Fruit fly (Drosophila melanogaster) whole organism, embryonic: Measurements from ENCODE around the gene grsm.
A peak's percentile ranks its signal among the peaks of the same experiment; 100 is the strongest.

Experiments used
- Bteb2 ChIP-seq: fragments of 200-800 bp; sonication (Bioruptor generic); optimal IDR thresholded peaks from 2 replicates; lab custom pipeline; 2016; ENCODE audit warnings: missing biosample characterization, missing genetic modification characterization
- CG11696 ChIP-seq: fragments of 200-800 bp; sonication (Bioruptor generic); IDR thresholded peaks from 2 replicates; pipeline ENCODE4 v1.3.6; 2022; ENCODE audit warnings: missing biosample characterization, missing genetic modification characterization
- CG12219 ChIP-seq: fragments of 200-800 bp; sonication (Bioruptor generic); optimal IDR thresholded peaks from 3 replicates; lab custom pipeline; 2018; ENCODE audit warnings: missing biosample characterization, mild to moderate bottlenecking, missing genetic modification characterization
- CG13123 ChIP-seq: fragments of 200-800 bp; sonication (Bioruptor generic); optimal IDR thresholded peaks from 2 replicates; lab custom pipeline; 2016; ENCODE audit warnings: missing biosample characterization, missing genetic modification characterization
- CG13894 ChIP-seq: fragments of 200-800 bp; sonication (Bioruptor generic); optimal IDR thresholded peaks from 3 replicates; lab custom pipeline; 2018; ENCODE audit warnings: missing biosample characterization, mild to moderate bottlenecking, missing genetic modification characterization, moderate library complexity
- CG14050 ChIP-seq: fragments of 200-800 bp; sonication (Bioruptor generic); IDR thresholded peaks from 3 replicates; pipeline ENCODE4 v1.3.6; 2022; ENCODE audit warnings: missing biosample characterization, missing genetic modification characterization
- CG14860 ChIP-seq: fragments of 200-800 bp; sonication (Bioruptor generic); IDR thresholded peaks from 3 replicates; pipeline ENCODE4 v1.3.6; 2022; ENCODE audit warnings: missing biosample characterization, missing genetic modification characterization; ENCODE audit not compliant: partially characterized antibody
- CG18619 ChIP-seq: fragments of 200-800 bp; sonication (Bioruptor generic); optimal IDR thresholded peaks from 3 replicates; lab custom pipeline; 2017; ENCODE audit warnings: missing biosample characterization, mild to moderate bottlenecking, missing genetic modification characterization
- CG31388 ChIP-seq: fragments of 200-800 bp; sonication (Bioruptor generic); optimal IDR thresholded peaks from 2 replicates; lab custom pipeline; 2016; ENCODE audit warnings: missing biosample characterization, missing genetic modification characterization
- CG32532 ChIP-seq: fragments of 200-800 bp; sonication (Bioruptor generic); IDR thresholded peaks from 2 replicates; pipeline ENCODE4 v1.3.6; 2022; ENCODE audit warnings: missing biosample characterization, missing genetic modification characterization
- CG33213 ChIP-seq: fragments of 200-800 bp; sonication (Bioruptor generic); optimal IDR thresholded peaks from 3 replicates; lab custom pipeline; 2016; ENCODE audit warnings: missing biosample characterization, missing genetic modification characterization
- CG34422 ChIP-seq: fragments of 200-800 bp; sonication (Bioruptor generic); IDR thresholded peaks from 3 replicates; pipeline ENCODE4 v1.3.6; 2022; ENCODE audit warnings: missing biosample characterization, missing genetic modification characterization
- CG4360 ChIP-seq: fragments of 200-800 bp; sonication (Bioruptor generic); IDR thresholded peaks from 2 replicates; pipeline ENCODE4 v1.3.6; 2022; ENCODE audit warnings: missing biosample characterization, missing genetic modification characterization
- CG6813 ChIP-seq: fragments of 200-800 bp; sonication (Bioruptor generic); optimal IDR thresholded peaks from 2 replicates; lab custom pipeline; 2017; ENCODE audit warnings: missing biosample characterization, missing genetic modification characterization, mild to moderate bottlenecking, moderate library complexity, missing genetic modification reagents
- CG8359 ChIP-seq: fragments of 200-800 bp; sonication (Bioruptor generic); optimal IDR thresholded peaks from 2 replicates; lab custom pipeline; 2017; ENCODE audit warnings: missing biosample characterization, mild to moderate bottlenecking, missing genetic modification characterization, borderline replicate concordance
- Camta ChIP-seq: fragments of 200-800 bp; sonication (Bioruptor generic); optimal IDR thresholded peaks from 2 replicates; lab custom pipeline; 2016; ENCODE audit warnings: missing biosample characterization, missing genetic modification characterization
- Dek ChIP-seq: fragments of 200-800 bp; sonication (Bioruptor generic); optimal IDR thresholded peaks from 3 replicates; lab custom pipeline; 2019; ENCODE audit warnings: missing biosample characterization, mild to moderate bottlenecking, missing genetic modification characterization, moderate library complexity
- Dip3 ChIP-seq: fragments of 200-800 bp; sonication (Bioruptor generic); optimal IDR thresholded peaks from 3 replicates; lab custom pipeline; 2016; ENCODE audit warnings: missing biosample characterization, missing genetic modification characterization
- E2f1 ChIP-seq: fragments of 200-800 bp; sonication (Bioruptor generic); IDR thresholded peaks from 2 replicates; pipeline ENCODE4 v1.3.6; 2022; ENCODE audit warnings: missing biosample characterization, missing genetic modification characterization
- Ets97D ChIP-seq: fragments of 200-800 bp; sonication (Bioruptor generic); optimal IDR thresholded peaks from 3 replicates; lab custom pipeline; 2016; ENCODE audit warnings: missing biosample characterization, missing genetic modification characterization
- Gug ChIP-seq: fragments of 200-800 bp; sonication (Bioruptor generic); IDR thresholded peaks from 4 replicates; pipeline ENCODE4 v1.3.6; 2022; ENCODE audit warnings: missing biosample characterization, missing genetic modification characterization
- HLH54F ChIP-seq: fragments of 200-800 bp; sonication (Bioruptor generic); optimal IDR thresholded peaks from 3 replicates; lab custom pipeline; 2016; ENCODE audit warnings: missing biosample characterization, missing genetic modification characterization
- Hsf ChIP-seq: fragments of 200-800 bp; sonication (Bioruptor generic); optimal IDR thresholded peaks from 3 replicates; lab custom pipeline; 2016; ENCODE audit warnings: missing biosample characterization, missing genetic modification characterization
- Lhr ChIP-seq: fragments of 200-800 bp; sonication (Bioruptor generic); optimal IDR thresholded peaks from 3 replicates; lab custom pipeline; 2017; ENCODE audit warnings: mild to moderate bottlenecking, missing biosample characterization, missing genetic modification reagents, missing genetic modification characterization
- NC2β ChIP-seq: fragments of 200-800 bp; sonication (Bioruptor generic); optimal IDR thresholded peaks from 2 replicates; lab custom pipeline; 2016; ENCODE audit warnings: missing biosample characterization, missing genetic modification characterization
- Oli ChIP-seq: fragments of 200-800 bp; sonication (Bioruptor generic); optimal IDR thresholded peaks from 2 replicates; lab custom pipeline; 2018; ENCODE audit warnings: missing biosample characterization, mild to moderate bottlenecking, missing genetic modification characterization, moderate library complexity
- Rx ChIP-seq: fragments of 200-800 bp; sonication (Bioruptor generic); IDR thresholded peaks from 2 replicates; pipeline ENCODE4 v1.3.6; 2022; ENCODE audit warnings: missing biosample characterization, missing genetic modification characterization
- Sry-β ChIP-seq: fragments of 200-800 bp; sonication (Bioruptor generic); optimal IDR thresholded peaks from 2 replicates; lab custom pipeline; 2018; ENCODE audit warnings: missing biosample characterization, mild to moderate bottlenecking, missing genetic modification characterization, moderate library complexity
- bbx ChIP-seq: fragments of 200-800 bp; sonication (Bioruptor generic); IDR thresholded peaks from 2 replicates; pipeline ENCODE4 v1.3.6; 2022; ENCODE audit warnings: missing biosample characterization, missing genetic modification characterization; ENCODE audit not compliant: partially characterized antibody
- chinmo ChIP-seq: fragments of 200-800 bp; sonication (Bioruptor generic); IDR thresholded peaks from 4 replicates; pipeline ENCODE4 v1.3.6; 2022; ENCODE audit warnings: missing biosample characterization, missing genetic modification characterization; ENCODE audit not compliant: partially characterized antibody
- cwo ChIP-seq: fragments of 200-800 bp; sonication (Bioruptor generic); optimal IDR thresholded peaks from 3 replicates; lab custom pipeline; 2017; ENCODE audit warnings: missing biosample characterization, missing genetic modification characterization, mild to moderate bottlenecking, moderate library complexity, missing genetic modification reagents
- exex ChIP-seq: fragments of 200-800 bp; sonication (Bioruptor generic); optimal IDR thresholded peaks from 4 replicates; lab custom pipeline; 2018; ENCODE audit warnings: missing biosample characterization, mild to moderate bottlenecking, missing genetic modification characterization, moderate library complexity
- fd3F ChIP-seq: fragments of 200-800 bp; sonication (Bioruptor generic); optimal IDR thresholded peaks from 2 replicates; lab custom pipeline; 2018; ENCODE audit warnings: missing biosample characterization, mild to moderate bottlenecking, missing genetic modification characterization, moderate library complexity
- grau ChIP-seq: fragments of 200-800 bp; optimal IDR thresholded peaks from 3 replicates; lab custom pipeline; 2019; ENCODE audit warnings: missing biosample characterization, mild to moderate bottlenecking, missing genetic modification characterization, moderate library complexity
- hkb ChIP-seq, 2 experiments: fragments of 200-800 bp in 1 of 2; fragments of >200 bp in 1 of 2; sonication (Bioruptor generic) in 1 of 2; IDR thresholded peaks in 1 of 2; optimal IDR thresholded peaks in 1 of 2; 2 replicates each; pipeline versions ENCODE4 v1.3.6 to Lab custom; 2017 to 2022; ENCODE audit warnings: missing biosample characterization in 1 of 2, missing genetic modification characterization in 1 of 2
- insv ChIP-seq, 2 experiments: fragments of 200-800 bp; sonication (Bioruptor generic); optimal IDR thresholded peaks; 3 replicates each; lab custom pipeline; 2016 to 2018; ENCODE audit warnings: missing biosample characterization in 2 of 2, missing genetic modification characterization in 2 of 2
- jigr1 ChIP-seq: fragments of 200-800 bp; sonication (Bioruptor generic); IDR thresholded peaks from 3 replicates; pipeline ENCODE4 v1.3.6; 2022; ENCODE audit warnings: missing biosample characterization, missing genetic modification characterization
- lmd ChIP-seq: fragments of 200-800 bp; sonication (Bioruptor generic); IDR thresholded peaks from 2 replicates; pipeline ENCODE4 v1.3.6; 2022; ENCODE audit warnings: missing biosample characterization, missing genetic modification characterization
- lov ChIP-seq, 2 experiments: fragments of 200-800 bp in 1 of 2; fragments of >200 bp in 1 of 2; sonication (Bioruptor generic) in 1 of 2; IDR thresholded peaks in 1 of 2; optimal IDR thresholded peaks in 1 of 2; 2 replicates in 1 of 2; 3 replicates in 1 of 2; pipeline versions ENCODE4 v1.3.6 to Lab custom; 2017 to 2022; ENCODE audit warnings: missing biosample characterization in 1 of 2, missing genetic modification characterization in 1 of 2
- luna ChIP-seq: fragments of 200-800 bp; sonication (Bioruptor generic); optimal IDR thresholded peaks from 2 replicates; lab custom pipeline; 2016; ENCODE audit warnings: missing biosample characterization, missing genetic modification characterization
- pfk ChIP-seq: fragments of 200-800 bp; sonication (Bioruptor generic); optimal IDR thresholded peaks from 2 replicates; lab custom pipeline; 2018; ENCODE audit warnings: missing biosample characterization, mild to moderate bottlenecking, missing genetic modification characterization, moderate library complexity
- pita ChIP-seq: fragments of 200-800 bp; sonication (Bioruptor generic); optimal IDR thresholded peaks from 2 replicates; lab custom pipeline; 2017; ENCODE audit warnings: missing biosample characterization, mild to moderate bottlenecking, missing genetic modification characterization
- salm ChIP-seq: fragments of 200-800 bp; sonication (Bioruptor generic); optimal IDR thresholded peaks from 2 replicates; lab custom pipeline; 2018; ENCODE audit warnings: missing biosample characterization, mild to moderate bottlenecking, missing genetic modification characterization
- sens-2 ChIP-seq: fragments of 200-800 bp; sonication (Bioruptor generic); IDR thresholded peaks from 2 replicates; pipeline ENCODE4 v1.3.6; 2022; ENCODE audit warnings: missing biosample characterization, missing genetic modification characterization
- tap ChIP-seq: fragments of 200-800 bp; optimal IDR thresholded peaks from 3 replicates; lab custom pipeline; 2019; ENCODE audit warnings: missing biosample characterization, mild to moderate bottlenecking, missing genetic modification characterization, moderate library complexity
- tx ChIP-seq: fragments of 200-800 bp; sonication (Bioruptor generic); optimal IDR thresholded peaks from 2 replicates; lab custom pipeline; 2016; ENCODE audit warnings: missing biosample characterization, missing genetic modification characterization
- zen ChIP-seq: fragments of 200-800 bp; sonication (Bioruptor generic); optimal IDR thresholded peaks from 3 replicates; lab custom pipeline; 2018; ENCODE audit warnings: missing biosample characterization, mild to moderate bottlenecking, missing genetic modification characterization, moderate library complexity

The grsm gene

DNA sequence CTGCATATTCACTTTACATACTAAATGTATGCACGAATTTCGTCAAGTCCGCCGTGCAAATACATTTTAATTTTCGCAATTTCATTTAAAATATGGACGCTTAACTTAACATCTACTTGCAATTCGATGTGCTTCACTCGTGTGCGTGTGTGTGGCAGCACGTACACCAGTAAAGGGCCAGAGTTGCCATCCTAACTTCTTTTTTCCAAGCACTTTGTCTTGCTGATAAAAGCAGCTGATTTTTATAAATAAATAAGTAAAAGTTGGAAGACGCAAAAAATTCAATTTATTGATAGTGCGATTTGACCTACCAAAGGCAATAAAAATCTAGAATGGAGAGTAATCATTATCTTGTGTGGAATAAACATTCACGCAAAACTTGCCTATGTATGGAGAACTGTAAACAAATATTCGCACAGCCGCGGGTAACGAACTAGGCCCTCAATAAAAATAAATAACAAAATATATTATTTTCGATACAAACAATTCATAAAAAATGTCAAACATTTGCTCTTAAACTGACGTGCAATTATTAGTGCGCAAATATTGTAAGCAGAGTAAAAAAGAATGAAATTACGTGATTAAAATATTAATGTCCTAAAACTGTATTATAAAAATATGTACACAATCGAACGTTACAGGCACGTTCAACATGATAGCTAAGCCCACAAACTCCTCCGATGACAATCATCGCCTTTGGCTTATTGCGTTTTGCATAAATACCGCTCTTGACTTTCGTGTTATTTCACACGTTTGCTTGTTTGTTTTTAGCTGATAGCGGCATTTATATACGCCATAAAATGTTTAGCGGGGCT is 14.9 kb upstream of the grsm start (continued):
- TF ChIP-seq CG13894 (tag; lab: Kevin White, UChicago) = peak; percentile 71
- 0 out of 2 replicates have a peak, but pooled peaks have one; percentile 7 for TF ChIP-seq sens-2 (GFP tag; lab: Robert Waterston, UW)
- TF ChIP-seq insv (GFP tag; optimal IDR thresholded peaks at IDR 0.05; lab: Kevin White, UChicago) = peak in 1 of 2 experiments; percentile 28
- TF ChIP-seq chinmo (GFP tag; lab: Robert Waterston, UW) = 0 out of 4 replicates have a peak, but pooled peaks have one; percentile 43
- no peak for TF ChIP-seq exex
- no peak for TF ChIP-seq HLH54F (GFP tag; lab: Kevin White, UChicago)
- TF ChIP-seq tx (GFP tag; lab: Kevin White, UChicago) = no peak
- no peak for TF ChIP-seq Ets97D (GFP tag; lab: Kevin White, UChicago)
- no peak for TF ChIP-seq pita
- TF ChIP-seq Camta (GFP tag; lab: Kevin White, UChicago) = peak; percentile 35
- TF ChIP-seq CG13123 = no peak
- peak; percentile 69 for TF ChIP-seq fd3F (GFP tag; lab: Kevin White, UChicago)
- TF ChIP-seq CG6813 = peak; percentile 74
- peak; percentile 58 for TF ChIP-seq Hsf
- TF ChIP-seq CG33213 (GFP tag; lab: Kevin White, UChicago) = no peak
- TF ChIP-seq cwo (GFP tag; lab: Kevin White, UChicago) = peak; percentile 71
- TF ChIP-seq CG34422 = 0 out of 3 replicates have a peak, but pooled peaks have one; percentile 25
- TF ChIP-seq Dek (tag; lab: Kevin White, UChicago) = peak; percentile 82
- TF ChIP-seq Gug (GFP tag; lab: Robert Waterston, UW) = no peak
- no peak for TF ChIP-seq lov (optimal IDR thresholded peaks at IDR 0.05; lab: Kevin White, UChicago)
- TF ChIP-seq lov (GFP tag; IDR thresholded peaks at IDR 0.05; lab: Robert Waterston, UW) = no peak
- no peak for TF ChIP-seq pfk
- TF ChIP-seq NC2β (GFP tag; lab: Kevin White, UChicago) = peak; percentile 1
- 0 out of 2 replicates have a peak, but pooled peaks have one; percentile 25 for TF ChIP-seq bbx (GFP tag; lab: Robert Waterston, UW)
- TF ChIP-seq Sry-β (GFP tag; lab: Kevin White, UChicago) = no peak
- no peak for TF ChIP-seq CG4360
- peak; percentile 30 for TF ChIP-seq zen (tag; lab: Kevin White, UChicago)
- peak; percentile 83 for TF ChIP-seq Oli (tag; lab: Kevin White, UChicago)
- peak; percentile 37 for TF ChIP-seq Lhr
- TF ChIP-seq CG12219 (GFP tag; lab: Kevin White, UChicago) = peak; percentile 56
- TF ChIP-seq CG14050 (GFP tag; lab: Robert Waterston, UW) = peak; percentile 48; the same call in 1 of the 3 replicates
- no peak for TF ChIP-seq CG31388 (GFP tag; lab: Kevin White, UChicago)
- TF ChIP-seq CG14860 (GFP tag; lab: Robert Waterston, UW) = no peak
- TF ChIP-seq grau (tag; lab: Kevin White, UChicago) = peak; percentile 81
- peak; percentile 79 for TF ChIP-seq CG32532 (GFP tag; lab: Robert Waterston, UW)
- TF ChIP-seq Bteb2 (GFP tag; lab: Kevin White, UChicago) = no peak
- TF ChIP-seq lmd = peak; percentile 65; the same call in 1 of the 2 replicates
- peak; percentile 97 for TF ChIP-seq CG11696
- TF ChIP-seq hkb (optimal IDR thresholded peaks at IDR 0.05; lab: Kevin White, UChicago) = no peak
- peak; percentile 82; the same call in 1 of the 2 replicates for TF ChIP-seq hkb (GFP tag; IDR thresholded peaks at IDR 0.05; lab: Robert Waterston, UW)
- no peak for TF ChIP-seq salm
- peak; percentile 27 for TF ChIP-seq tap (tag; lab: Kevin White, UChicago)
- peak; percentile 56; the same call in 1 of the 2 replicates for TF ChIP-seq E2f1
- TF ChIP-seq luna (GFP tag; lab: Kevin White, UChicago) = no peak
- TF ChIP-seq Dip3 (GFP tag; lab: Kevin White, UChicago) = peak; percentile 44
- TF ChIP-seq jigr1 (GFP tag; lab: Robert Waterston, UW) = no peak
- TF ChIP-seq CG18619 (GFP tag; lab: Kevin White, UChicago) = peak; percentile 76
- TF ChIP-seq Rx = peak; percentile 40; the same call in 1 of the 2 replicates
- TF ChIP-seq CG8359 (GFP tag; lab: Kevin White, UChicago) = no peak
